Fruit fly (Drosophila melanogaster): ENCODE data around the gene PH4alphaNE2.

Gene PH4alphaNE2

dm6 chr3R:30512114-30512513 lies at the start of gene PH4alphaNE2:
TSS of gene PH4alphaNE2 (minus strand) at chr3R:30512214.
- TF ChIP-seq CG8478 (optimal IDR thresholded peaks at IDR 0.05) (no peak), CTCF (optimal IDR thresholded peaks at IDR 0.05) (no peak)

dm6 chr3R:30561207-30561606 lies 49.2 kb upstream of the PH4alphaNE2 start:
- TF ChIP-seq CG8478 (optimal IDR thresholded peaks at IDR 0.05) (no peak), CTCF (optimal IDR thresholded peaks at IDR 0.05) (no peak)

- no peak for TF ChIP-seq CTCF (optimal IDR thresholded peaks at IDR 0.05)
- TF ChIP-seq CG8478 (optimal IDR thresholded peaks at IDR 0.05): no peak
These were observed 48.1 kb upstream of the PH4alphaNE2 start, which contains the start of gene CG34155 for dm6 chr3R:30560070-30560469. TSS of gene CG34155 (minus strand) at chr3R:30560199.

- TF ChIP-seq CTCF (optimal IDR thresholded peaks at IDR 0.05) (no peak), CG8478 (optimal IDR thresholded peaks at IDR 0.05) (no peak)
These were observed 40.5 kb upstream of the PH4alphaNE2 start for dm6 chr3R:30552548-30552947.

dm6 chr3R:30550044-30550443 lies 38.0 kb upstream of the PH4alphaNE2 start:
- TF ChIP-seq CTCF (optimal IDR thresholded peaks at IDR 0.05) (no peak), CG8478 (optimal IDR thresholded peaks at IDR 0.05) (no peak)

- TF ChIP-seq CTCF (optimal IDR thresholded peaks at IDR 0.05): no peak
- no peak for TF ChIP-seq CG8478 (optimal IDR thresholded peaks at IDR 0.05)
These were observed 33.0 kb upstream of the PH4alphaNE2 start for dm6 chr3R:30544974-30545373.

dm6 chr3R:30541469-30541868 lies 29.5 kb upstream of the PH4alphaNE2 start:
- no peak for TF ChIP-seq CTCF (optimal IDR thresholded peaks at IDR 0.05)
- TF ChIP-seq CG8478 (optimal IDR thresholded peaks at IDR 0.05): no peak

dm6 chr3R:30540196-30540595 lies 28.2 kb upstream of the PH4alphaNE2 start:
- TF ChIP-seq CTCF (optimal IDR thresholded peaks at IDR 0.05) (no peak), CG8478 (optimal IDR thresholded peaks at IDR 0.05) (no peak)

- TF ChIP-seq CG8478 (optimal IDR thresholded peaks at IDR 0.05) (no peak), CTCF (optimal IDR thresholded peaks at IDR 0.05) (no peak)
These were observed 24.9 kb upstream of the PH4alphaNE2 start for dm6 chr3R:30536919-30537318.

dm6 chr3R:30536432-30536831 lies 24.4 kb upstream of the PH4alphaNE2 start:
- TF ChIP-seq CTCF (optimal IDR thresholded peaks at IDR 0.05) (no peak), CG8478 (optimal IDR thresholded peaks at IDR 0.05) (no peak)

- no peak for TF ChIP-seq CG8478 (optimal IDR thresholded peaks at IDR 0.05)
These were observed 22.4 kb upstream of the PH4alphaNE2 start for dm6 chr3R:30534444-30534843.

- TF ChIP-seq CTCF (optimal IDR thresholded peaks at IDR 0.05) (no peak), CG8478 (optimal IDR thresholded peaks at IDR 0.05) (no peak)
These were observed 20.1 kb upstream of the PH4alphaNE2 start, which contains the start of gene tmod for dm6 chr3R:30531989-30532653. TSS of gene tmod (plus strand) at chr3R:30532607.

dm6 chr3R:30531129-30531708 lies 19.2 kb upstream of the PH4alphaNE2 start:
- TF ChIP-seq CTCF (optimal IDR thresholded peaks at IDR 0.05): no peak
- no peak for TF ChIP-seq CG8478 (optimal IDR thresholded peaks at IDR 0.05)

dm6 chr3R:30529570-30529969 lies 17.6 kb upstream of the PH4alphaNE2 start:
- TF ChIP-seq CG8478 (optimal IDR thresholded peaks at IDR 0.05): no peak
- TF ChIP-seq CTCF (optimal IDR thresholded peaks at IDR 0.05): no peak

- TF ChIP-seq CTCF (optimal IDR thresholded peaks at IDR 0.05) (no peak), CG8478 (optimal IDR thresholded peaks at IDR 0.05) (no peak)
These were observed 16.8 kb upstream of the PH4alphaNE2 start for dm6 chr3R:30528692-30529305.

- TF ChIP-seq CG8478 (optimal IDR thresholded peaks at IDR 0.05) (no peak), CTCF (optimal IDR thresholded peaks at IDR 0.05) (no peak)
These were observed 14.9 kb upstream of the PH4alphaNE2 start, which contains the start of gene jdp for dm6 chr3R:30526799-30527465. TSS of gene jdp (minus strand) at chr3R:30527037.

All from S2 (cell line).